Fruit fly (Drosophila melanogaster) whole organism, embryonic: ENCODE results near the gene CG7987.
A peak's percentile ranks its signal among the peaks of the same experiment; 100 is the strongest.

Source experiments
- Antp ChIP-seq: fragments of 200-800 bp; sonication (Bioruptor generic); optimal IDR thresholded peaks from 3 replicates; lab custom pipeline; 2016; ENCODE audit warnings: missing biosample characterization, missing genetic modification characterization
- CG10209 ChIP-seq: fragments of 200-800 bp; sonication (Bioruptor generic); optimal IDR thresholded peaks from 3 replicates; lab custom pipeline; 2017; ENCODE audit warnings: missing biosample characterization, mild to moderate bottlenecking, missing genetic modification characterization, missing genetic modification reagents
- CG10366 ChIP-seq: fragments of 200-800 bp; sonication (Bioruptor generic); IDR thresholded peaks from 2 replicates; pipeline ENCODE4 v1.3.6; 2022; ENCODE audit warnings: missing biosample characterization, missing genetic modification characterization
- CG12299 ChIP-seq: fragments of 200-800 bp; sonication (Bioruptor generic); optimal IDR thresholded peaks from 2 replicates; lab custom pipeline; 2018; ENCODE audit warnings: missing biosample characterization, mild to moderate bottlenecking, missing genetic modification characterization
- CG15011 ChIP-seq: fragments of 200-800 bp; sonication (Bioruptor generic); optimal IDR thresholded peaks from 3 replicates; lab custom pipeline; 2018; ENCODE audit warnings: missing biosample characterization, mild to moderate bottlenecking, missing genetic modification characterization
- CG1529 ChIP-seq: fragments of 200-800 bp; sonication (Bioruptor generic); optimal IDR thresholded peaks from 3 replicates; lab custom pipeline; 2018; ENCODE audit warnings: missing biosample characterization, missing genetic modification characterization
- CG2129 ChIP-seq: fragments of 200-800 bp; sonication (Bioruptor generic); IDR thresholded peaks from 2 replicates; pipeline ENCODE4 v1.3.6; 2022; ENCODE audit warnings: missing biosample characterization, missing genetic modification characterization; ENCODE audit not compliant: partially characterized antibody
- CG32772 ChIP-seq: fragments of 200-800 bp; sonication (Bioruptor generic); IDR thresholded peaks from 2 replicates; pipeline ENCODE4 v1.3.6; 2022; ENCODE audit warnings: missing biosample characterization, missing genetic modification characterization
- CG3281 ChIP-seq: fragments of 200-800 bp; sonication (Bioruptor generic); optimal IDR thresholded peaks from 3 replicates; lab custom pipeline; 2017; ENCODE audit warnings: missing biosample characterization, mild to moderate bottlenecking, missing genetic modification characterization
- CG33213 ChIP-seq: fragments of 200-800 bp; sonication (Bioruptor generic); optimal IDR thresholded peaks from 3 replicates; lab custom pipeline; 2016; ENCODE audit warnings: missing biosample characterization, missing genetic modification characterization
- CG33557 ChIP-seq: fragments of 200-800 bp; sonication (Bioruptor generic); optimal IDR thresholded peaks from 2 replicates; lab custom pipeline; 2019; ENCODE audit warnings: missing biosample characterization, mild to moderate bottlenecking, missing genetic modification characterization, moderate library complexity
- CG3407 ChIP-seq: fragments of 200-800 bp; sonication (Bioruptor generic); optimal IDR thresholded peaks from 2 replicates; lab custom pipeline; 2018; ENCODE audit warnings: missing biosample characterization, mild to moderate bottlenecking, missing genetic modification characterization
- CG3838 ChIP-seq: fragments of 200-800 bp; sonication (Bioruptor generic); optimal IDR thresholded peaks from 3 replicates; lab custom pipeline; 2016; ENCODE audit warnings: missing biosample characterization, missing genetic modification characterization
- CG3995 ChIP-seq: fragments of 200-800 bp; sonication (Bioruptor generic); optimal IDR thresholded peaks from 3 replicates; lab custom pipeline; 2016; ENCODE audit warnings: missing biosample characterization, missing genetic modification characterization
- CG4360 ChIP-seq: fragments of 200-800 bp; sonication (Bioruptor generic); IDR thresholded peaks from 2 replicates; pipeline ENCODE4 v1.3.6; 2022; ENCODE audit warnings: missing biosample characterization, missing genetic modification characterization
- CG4617 ChIP-seq: fragments of 200-800 bp; sonication (Bioruptor generic); optimal IDR thresholded peaks from 3 replicates; lab custom pipeline; 2016; ENCODE audit warnings: missing biosample characterization, missing genetic modification characterization, borderline replicate concordance
- CG6175 ChIP-seq: fragments of 200-800 bp; sonication (Bioruptor generic); IDR thresholded peaks from 3 replicates; pipeline ENCODE4 v1.3.6; 2022; ENCODE audit warnings: missing biosample characterization, missing genetic modification characterization
- CG6254 ChIP-seq: fragments of 200-800 bp; sonication (Bioruptor generic); optimal IDR thresholded peaks from 3 replicates; lab custom pipeline; 2017; ENCODE audit warnings: mild to moderate bottlenecking, missing biosample characterization, missing genetic modification reagents, missing genetic modification characterization
- CG6791 ChIP-seq: fragments of 200-800 bp; sonication (Bioruptor generic); IDR thresholded peaks from 3 replicates; pipeline ENCODE4 v1.3.6; 2022; ENCODE audit warnings: missing biosample characterization, missing genetic modification characterization; ENCODE audit not compliant: partially characterized antibody
- CG7556 ChIP-seq: fragments of 200-800 bp; sonication (Bioruptor generic); optimal IDR thresholded peaks from 2 replicates; lab custom pipeline; 2017; ENCODE audit warnings: missing biosample characterization, mild to moderate bottlenecking, missing genetic modification characterization
- CG7928 ChIP-seq: fragments of 200-800 bp; sonication (Bioruptor generic); optimal IDR thresholded peaks from 2 replicates; lab custom pipeline; 2017; ENCODE audit warnings: missing biosample characterization, mild to moderate bottlenecking, missing genetic modification characterization
- CG7963 ChIP-seq: fragments of 200-800 bp; sonication (Bioruptor generic); IDR thresholded peaks from 3 replicates; pipeline ENCODE4 v1.3.6; 2022; ENCODE audit warnings: missing biosample characterization, missing genetic modification characterization; ENCODE audit not compliant: partially characterized antibody
- CG8290 ChIP-seq, 3 experiments: fragments of 200-800 bp; sonication (Bioruptor generic); optimal IDR thresholded peaks; 2 replicates each; lab custom pipeline; 2016 to 2019; ENCODE audit warnings: missing biosample characterization in 3 of 3, missing genetic modification characterization in 3 of 3, mild to moderate bottlenecking in 2 of 3, moderate library complexity in 1 of 3
- CG8944 ChIP-seq: fragments of 200-800 bp; sonication (Bioruptor generic); optimal IDR thresholded peaks from 3 replicates; lab custom pipeline; 2016; ENCODE audit warnings: missing biosample characterization, missing genetic modification characterization
- CG9817 ChIP-seq: fragments of 200-800 bp; sonication (Bioruptor generic); optimal IDR thresholded peaks from 2 replicates; lab custom pipeline; 2018; ENCODE audit warnings: missing biosample characterization, mild to moderate bottlenecking, missing genetic modification characterization, moderate library complexity
- Deaf1 ChIP-seq: fragments of 200-800 bp; optimal IDR thresholded peaks from 3 replicates; lab custom pipeline; 2019; ENCODE audit warnings: missing biosample characterization, mild to moderate bottlenecking, missing genetic modification characterization, moderate library complexity
- Dfd ChIP-seq, 2 experiments: fragments of >200 bp; optimal IDR thresholded peaks; 2 replicates each; lab custom pipeline; 2017; ENCODE audit warnings: missing biosample characterization in 2 of 2, missing genetic modification characterization in 2 of 2
- Doc2 ChIP-seq: fragments of 200-800 bp; sonication (Bioruptor generic); IDR thresholded peaks from 2 replicates; pipeline ENCODE4 v1.3.6; 2022; ENCODE audit warnings: missing biosample characterization, missing genetic modification characterization
- Fer1 ChIP-seq: fragments of 200-800 bp; sonication (Bioruptor generic); optimal IDR thresholded peaks from 2 replicates; lab custom pipeline; 2017; ENCODE audit warnings: missing biosample characterization, mild to moderate bottlenecking, missing genetic modification characterization
- GATAe ChIP-seq: fragments of 200-800 bp; sonication (Bioruptor generic); conservative IDR thresholded peaks from 2 replicates; pipeline ENCODE4 v1.3.6; 2022; ENCODE audit warnings: missing biosample characterization, missing genetic modification characterization
- Jarid2 ChIP-seq: fragments of 200-800 bp; sonication (Bioruptor generic); optimal IDR thresholded peaks from 3 replicates; lab custom pipeline; 2017; ENCODE audit warnings: mild to moderate bottlenecking, missing biosample characterization, missing genetic modification reagents, missing genetic modification characterization
- NK7.1 ChIP-seq: fragments of 200-800 bp; sonication (Bioruptor generic); optimal IDR thresholded peaks from 3 replicates; lab custom pipeline; 2016; ENCODE audit warnings: missing biosample characterization, missing genetic modification characterization
- Oaz ChIP-seq: fragments of 200-800 bp; sonication (Bioruptor generic); IDR thresholded peaks from 2 replicates; pipeline ENCODE4 v1.3.6; 2022; ENCODE audit warnings: missing biosample characterization, missing genetic modification characterization
- PHDP ChIP-seq: fragments of 200-800 bp; sonication (Bioruptor generic); optimal IDR thresholded peaks from 3 replicates; lab custom pipeline; 2018; ENCODE audit warnings: missing biosample characterization, mild to moderate bottlenecking, missing genetic modification characterization, moderate library complexity
- TFAM ChIP-seq: fragments of 200-800 bp; sonication (Bioruptor generic); optimal IDR thresholded peaks from 2 replicates; lab custom pipeline; 2017; ENCODE audit warnings: missing biosample characterization, missing genetic modification characterization, inconsistent platforms
- Taf1 ChIP-seq: fragments of 200-800 bp; sonication (Bioruptor generic); IDR thresholded peaks from 2 replicates; pipeline ENCODE4 v1.3.6; 2022; ENCODE audit warnings: missing biosample characterization, missing genetic modification characterization
- cas ChIP-seq: fragments of 200-800 bp; sonication (Bioruptor generic); IDR thresholded peaks from 2 replicates; pipeline ENCODE4 v1.3.6; 2022; ENCODE audit warnings: missing biosample characterization, missing genetic modification characterization
- ci ChIP-seq: fragments of 200-800 bp; sonication (Bioruptor generic); IDR thresholded peaks from 3 replicates; pipeline ENCODE4 v1.3.6; 2022; ENCODE audit warnings: missing biosample characterization, missing genetic modification characterization
- grau ChIP-seq: fragments of 200-800 bp; optimal IDR thresholded peaks from 3 replicates; lab custom pipeline; 2019; ENCODE audit warnings: missing biosample characterization, mild to moderate bottlenecking, missing genetic modification characterization, moderate library complexity
- ham ChIP-seq: fragments of 200-800 bp; sonication (Bioruptor generic); IDR thresholded peaks from 2 replicates; pipeline ENCODE4 v1.3.6; 2022; ENCODE audit warnings: missing biosample characterization, missing genetic modification characterization
- jigr1 ChIP-seq: fragments of 200-800 bp; sonication (Bioruptor generic); IDR thresholded peaks from 3 replicates; pipeline ENCODE4 v1.3.6; 2022; ENCODE audit warnings: missing biosample characterization, missing genetic modification characterization
- jing ChIP-seq: fragments of 200-800 bp; sonication (Bioruptor generic); optimal IDR thresholded peaks from 2 replicates; lab custom pipeline; 2018; ENCODE audit warnings: missing biosample characterization, mild to moderate bottlenecking, missing genetic modification characterization
- kah ChIP-seq: fragments of 200-800 bp; sonication (Bioruptor generic); optimal IDR thresholded peaks from 2 replicates; lab custom pipeline; 2018; ENCODE audit warnings: missing biosample characterization, mild to moderate bottlenecking, missing genetic modification characterization
- lab ChIP-seq: fragments of 200-800 bp; sonication (Bioruptor generic); optimal IDR thresholded peaks from 3 replicates; lab custom pipeline; 2017; ENCODE audit warnings: missing biosample characterization, missing genetic modification characterization, mild to moderate bottlenecking, moderate library complexity, missing genetic modification reagents
- nom ChIP-seq: fragments of 200-800 bp; sonication (Bioruptor generic); optimal IDR thresholded peaks from 2 replicates; lab custom pipeline; 2017; ENCODE audit warnings: missing biosample characterization, missing genetic modification characterization, mild to moderate bottlenecking, moderate library complexity, missing genetic modification reagents
- onecut ChIP-seq: fragments of 200-800 bp; sonication (Bioruptor generic); IDR thresholded peaks from 2 replicates; pipeline ENCODE4 v1.3.6; 2022; ENCODE audit warnings: missing biosample characterization, missing genetic modification characterization
- sna ChIP-seq: fragments of 200-800 bp; sonication (Bioruptor generic); IDR thresholded peaks from 2 replicates; pipeline ENCODE4 v1.3.6; 2022; ENCODE audit warnings: missing biosample characterization, missing genetic modification characterization; ENCODE audit not compliant: partially characterized antibody
- ttk ChIP-seq: fragments of 200-800 bp; sonication (Bioruptor generic); IDR thresholded peaks from 2 replicates; pipeline ENCODE4 v2.1.2; 2022; ENCODE audit warnings: missing biosample characterization, missing genetic modification characterization

The CG7987 gene

dm6 chr3R:14608892-14609692 lies 33.4 kb upstream of the CG7987 start, which contains the start of gene CG14853 (continued):
- TF ChIP-seq jigr1 (GFP tag; lab: Robert Waterston, UW) (no peak), CG6791 (GFP tag; lab: Robert Waterston, UW) (no peak), grau (tag; lab: Kevin White, UChicago) (peak; percentile 92), Dfd (GFP tag; optimal IDR thresholded peaks at IDR 0.05; lab: Kevin White, UChicago) (no peak), CG6175 (GFP tag; lab: Robert Waterston, UW) (no peak), Jarid2 (GFP tag; lab: Kevin White, UChicago) (peak; percentile 23), CG3995 (no peak), nom (GFP tag; lab: Kevin White, UChicago) (no peak), CG15011 (peak; percentile 54), CG10209 (peak; percentile 85), Doc2 (GFP tag; lab: Robert Waterston, UW) (no peak), CG7928 (GFP tag; lab: Kevin White, UChicago) (no peak), CG2129 (no peak), CG3281 (GFP tag; lab: Kevin White, UChicago) (peak; percentile 59), ci (GFP tag; lab: Robert Waterston, UW) (peak; percentile 88), ham (no peak), CG3407 (GFP tag; lab: Kevin White, UChicago) (peak; percentile 36), Deaf1 (peak; percentile 60), CG32772 (peak; percentile 48), cas (0 out of 2 replicates have a peak, but pooled peaks have one; percentile 21), CG8290 (GFP tag; optimal IDR thresholded peaks at IDR 0.05; lab: Kevin White, UChicago) (peak; percentile 15), CG8290 (tag; optimal IDR thresholded peaks at IDR 0.05; lab: Kevin White, UChicago) (peak; percentile 50 to 82), kah (GFP tag; lab: Kevin White, UChicago) (peak; percentile 48), PHDP (tag; lab: Kevin White, UChicago) (peak; percentile 94), TFAM (no peak), Fer1 (GFP tag; lab: Kevin White, UChicago) (peak; percentile 71), sna (GFP tag; lab: Robert Waterston, UW) (no peak), Oaz (GFP tag; lab: Robert Waterston, UW) (peak; percentile 45; the same call in 1 of the 2 replicates), GATAe (GFP tag; lab: Robert Waterston, UW) (no peak), ttk (GFP tag; lab: Robert Waterston, UW) (peak; percentile 70), onecut (peak; percentile 58), Antp (GFP tag; lab: Kevin White, UChicago) (no peak), CG8944 (no peak), CG10366 (GFP tag; lab: Robert Waterston, UW) (peak; percentile 80), lab (GFP tag; lab: Kevin White, UChicago) (peak; percentile 69), CG7963 (GFP tag; lab: Robert Waterston, UW) (no peak), jing (GFP tag; lab: Kevin White, UChicago) (peak; percentile 55), CG12299 (tag; lab: Kevin White, UChicago) (no peak), CG33213 (GFP tag; lab: Kevin White, UChicago) (no peak), Taf1 (no peak), CG4617 (GFP tag; lab: Kevin White, UChicago) (peak; percentile 44), CG3838 (peak; percentile 43), CG1529 (GFP tag; lab: Kevin White, UChicago) (peak; percentile 69), NK7.1 (GFP tag; lab: Kevin White, UChicago) (peak; percentile 3), CG6254 (GFP tag; lab: Kevin White, UChicago) (peak; percentile 63), CG9817 (peak; percentile 48), CG33557 (GFP tag; lab: Kevin White, UChicago) (peak; percentile 25), CG4360 (GFP tag; lab: Robert Waterston, UW) (no peak), CG7556 (GFP tag; lab: Kevin White, UChicago) (peak; percentile 72)
